Worm (Caenorhabditis elegans) whole organism, young adult: ENCODE measurements around the gene C04E6.8.

Source experiments
- B0035.1 ChIP-seq: sonication (generic microtip); optimal IDR thresholded peaks from 2 replicates; lab custom pipeline; 2016; ENCODE audit warnings: missing genetic modification characterization, mild to moderate bottlenecking, missing compliant biosample characterization, missing genotype, missing genetic modification reagents
- F39B2.1 ChIP-seq: fragments of 200-800 bp; sonication (Bioruptor generic); IDR thresholded peaks from 2 replicates; pipeline ENCODE4 v1.3.6; 2022; ENCODE audit warnings: missing genetic modification reagents, missing genetic modification characterization, missing compliant biosample characterization
- K11D2.4 ChIP-seq: fragments of 200-800 bp; sonication (Bioruptor generic); IDR thresholded peaks from 2 replicates; pipeline ENCODE4 v1.3.6; 2022; ENCODE audit warnings: missing genetic modification reagents, missing genetic modification characterization, missing compliant biosample characterization
- T07F8.4 ChIP-seq: sonication (generic microtip); optimal IDR thresholded peaks from 2 replicates; lab custom pipeline; 2016; ENCODE audit warnings: mild to moderate bottlenecking, missing genetic modification characterization, moderate library complexity, missing compliant biosample characterization
- T26A5.8 ChIP-seq: sonication (generic microtip); optimal IDR thresholded peaks from 2 replicates; lab custom pipeline; 2016; ENCODE audit warnings: missing genetic modification characterization, missing compliant biosample characterization
- Y95B8A.8 ChIP-seq: fragments of 200-800 bp; sonication (Bioruptor generic); IDR thresholded peaks from 2 replicates; pipeline ENCODE4 v1.3.6; 2022; ENCODE audit warnings: missing genetic modification reagents, missing genetic modification characterization, missing compliant biosample characterization
- akir-1 ChIP-seq: fragments of 200-800 bp; sonication (Bioruptor generic); optimal IDR thresholded peaks from 2 replicates; lab custom pipeline; 2018; ENCODE audit warnings: mild to moderate bottlenecking, missing genetic modification characterization, moderate library complexity, missing compliant biosample characterization
- aptf-2 ChIP-seq: fragments of 200-800 bp; sonication (Bioruptor generic); conservative IDR thresholded peaks from 2 replicates; pipeline ENCODE4 v1.3.6; 2022; ENCODE audit warnings: missing genetic modification reagents, missing genetic modification characterization, missing compliant biosample characterization
- attf-5 ChIP-seq: fragments of 200-800 bp; sonication (Bioruptor generic); optimal IDR thresholded peaks from 2 replicates; lab custom pipeline; 2018; ENCODE audit warnings: mild to moderate bottlenecking, missing genetic modification characterization, missing compliant biosample characterization
- cebp-1 ChIP-seq, 2 experiments: fragments of 200-800 bp in 1 of 2; sonication (Bioruptor generic) in 1 of 2; sonication (generic microtip) in 1 of 2; IDR thresholded peaks in 1 of 2; optimal IDR thresholded peaks in 1 of 2; 2 replicates each; pipeline versions ENCODE4 v1.3.6 to Lab custom; 2017 to 2022; ENCODE audit warnings: missing compliant biosample characterization in 2 of 2, missing genetic modification characterization in 2 of 2, mild to moderate bottlenecking in 1 of 2, missing genetic modification reagents in 1 of 2, moderate library complexity in 1 of 2
- cebp-2 ChIP-seq: fragments of 200-800 bp; sonication (Bioruptor generic); IDR thresholded peaks from 2 replicates; pipeline ENCODE4 v1.3.6; 2022; ENCODE audit warnings: missing genetic modification characterization, missing compliant biosample characterization
- ceh-100 ChIP-seq: fragments of 200-800 bp; sonication (Bioruptor generic); IDR thresholded peaks from 2 replicates; pipeline ENCODE4 v1.3.6; 2022; ENCODE audit warnings: missing genetic modification reagents, missing genetic modification characterization, missing compliant biosample characterization
- ceh-58 ChIP-seq: fragments of 200-800 bp; sonication (Bioruptor generic); IDR thresholded peaks from 2 replicates; pipeline ENCODE4 v1.3.6; 2022; ENCODE audit warnings: missing genetic modification characterization, missing compliant biosample characterization
- chd-7 ChIP-seq: sonication (generic microtip); optimal IDR thresholded peaks from 2 replicates; lab custom pipeline; 2016; ENCODE audit warnings: mild to moderate bottlenecking, missing genetic modification characterization, moderate library complexity, missing compliant biosample characterization
- egrh-3 ChIP-seq: fragments of 200-800 bp; sonication (Bioruptor generic); IDR thresholded peaks from 2 replicates; pipeline ENCODE4 v1.3.6; 2022; ENCODE audit warnings: missing genetic modification reagents, missing genetic modification characterization, missing compliant biosample characterization
- him-1 ChIP-seq: sonication (generic microtip); optimal IDR thresholded peaks from 2 replicates; lab custom pipeline; 2016; ENCODE audit warnings: missing genotype, missing genetic modification reagents, missing genetic modification characterization, missing compliant biosample characterization
- hlh-12 ChIP-seq: sonication (generic microtip); optimal IDR thresholded peaks from 2 replicates; lab custom pipeline; 2016; ENCODE audit warnings: missing genetic modification characterization, missing compliant biosample characterization
- hlh-26 ChIP-seq: fragments of 200-800 bp; sonication (Bioruptor generic); conservative IDR thresholded peaks from 2 replicates; pipeline ENCODE4 v1.3.6; 2022; ENCODE audit warnings: missing genetic modification reagents, missing genetic modification characterization, missing compliant biosample characterization
- hmg-20 ChIP-seq: fragments of 200-800 bp; sonication (Bioruptor generic); IDR thresholded peaks from 2 replicates; pipeline ENCODE4 v1.3.6; 2022; ENCODE audit warnings: missing genetic modification reagents, missing genetic modification characterization, missing compliant biosample characterization
- hsf-1 ChIP-seq: fragments of 200-800 bp; sonication (Bioruptor generic); IDR thresholded peaks from 2 replicates; pipeline ENCODE4 v1.3.6; 2022; ENCODE audit warnings: missing genetic modification reagents, missing genetic modification characterization, missing compliant biosample characterization
- let-526 ChIP-seq: fragments of 200-800 bp; sonication (Bioruptor generic); IDR thresholded peaks from 2 replicates; pipeline ENCODE4 v1.3.6; 2022; ENCODE audit warnings: missing genetic modification reagents, missing genetic modification characterization, missing compliant biosample characterization
- let-607 ChIP-seq, 2 experiments: fragments of 200-800 bp in 1 of 2; sonication (Bioruptor generic) in 1 of 2; sonication (generic microtip) in 1 of 2; optimal IDR thresholded peaks; 2 replicates each; lab custom pipeline; 2016 to 2018; ENCODE audit warnings: mild to moderate bottlenecking in 2 of 2, missing compliant biosample characterization in 2 of 2, missing genetic modification characterization in 2 of 2, moderate library complexity in 2 of 2, missing genotype in 1 of 2
- lsl-1 ChIP-seq: fragments of 200-800 bp; sonication (Bioruptor generic); optimal IDR thresholded peaks from 2 replicates; lab custom pipeline; 2018; ENCODE audit warnings: mild to moderate bottlenecking, missing genetic modification characterization, moderate library complexity, missing compliant biosample characterization
- madf-10 ChIP-seq: sonication (generic microtip); optimal IDR thresholded peaks from 2 replicates; lab custom pipeline; 2016; ENCODE audit warnings: mild to moderate bottlenecking, missing genetic modification characterization, missing compliant biosample characterization
- madf-3 ChIP-seq: fragments of 200-800 bp; sonication (Bioruptor generic); IDR thresholded peaks from 2 replicates; pipeline ENCODE4 v1.3.6; 2022; ENCODE audit warnings: missing genetic modification reagents, missing genetic modification characterization, missing compliant biosample characterization
- madf-6 ChIP-seq: fragments of 200-800 bp; sonication (Bioruptor generic); IDR thresholded peaks from 2 replicates; pipeline ENCODE4 v1.3.6; 2022; ENCODE audit warnings: missing genetic modification reagents, missing genetic modification characterization, missing compliant biosample characterization
- mcd-1 ChIP-seq: fragments of 200-800 bp; sonication (Bioruptor generic); IDR thresholded peaks from 2 replicates; pipeline ENCODE4 v1.3.6; 2022; ENCODE audit warnings: missing genetic modification reagents, missing genetic modification characterization, missing compliant biosample characterization
- mxl-1 ChIP-seq: sonication (generic microtip); optimal IDR thresholded peaks from 2 replicates; lab custom pipeline; 2016; ENCODE audit warnings: missing genetic modification characterization, missing compliant biosample characterization
- nfya-2 ChIP-seq: fragments of 200-800 bp; sonication (Bioruptor generic); IDR thresholded peaks from 2 replicates; pipeline ENCODE4 v1.3.6; 2022; ENCODE audit warnings: missing genetic modification reagents, missing genetic modification characterization, missing compliant biosample characterization
- nhr-120 ChIP-seq: fragments of 200-800 bp; sonication (Bioruptor generic); IDR thresholded peaks from 2 replicates; pipeline ENCODE4 v1.3.6; 2022; ENCODE audit warnings: missing genetic modification characterization, missing compliant biosample characterization
- nhr-179 ChIP-seq: sonication (generic microtip); optimal IDR thresholded peaks from 2 replicates; lab custom pipeline; 2016; ENCODE audit warnings: mild to moderate bottlenecking, missing genetic modification characterization, missing compliant biosample characterization
- rcor-1 ChIP-seq: fragments of 200-800 bp; sonication (Bioruptor generic); IDR thresholded peaks from 2 replicates; pipeline ENCODE4 v1.3.6; 2022; ENCODE audit warnings: missing genetic modification reagents, missing genetic modification characterization, missing compliant biosample characterization
- rec-8 ChIP-seq, 2 experiments: sonication (generic microtip); optimal IDR thresholded peaks; 2 replicates each; lab custom pipeline; 2016; ENCODE audit warnings: mild to moderate bottlenecking in 2 of 2, missing genetic modification characterization in 2 of 2, missing genetic modification reagents in 2 of 2, missing genotype in 2 of 2, missing biosample characterization in 1 of 2, missing compliant biosample characterization in 1 of 2, moderate library complexity in 1 of 2
- snpc-1.3 ChIP-seq: sonication (generic microtip); optimal IDR thresholded peaks from 2 replicates; lab custom pipeline; 2017; ENCODE audit warnings: missing genetic modification characterization, mild to moderate bottlenecking, missing compliant biosample characterization, antibody characterized with exemption, moderate library complexity, missing genotype, missing genetic modification reagents; ENCODE audit not compliant: insufficient read depth
- snpc-4 ChIP-seq, 5 experiments: fragments of 150-350 bp in 1 of 5; sonication (generic microtip) in 4 of 5; optimal IDR thresholded peaks; 2 replicates each; lab custom pipeline; 2014 to 2018; ENCODE audit warnings: missing genetic modification characterization in 5 of 5, missing biosample characterization in 3 of 5, antibody characterized with exemption in 2 of 5, mild to moderate bottlenecking in 2 of 5, missing compliant biosample characterization in 2 of 5, missing genotype in 2 of 5, moderate library complexity in 2 of 5, missing genetic modification reagents in 1 of 5
- somi-1 ChIP-seq: fragments of 200-800 bp; sonication (Bioruptor generic); optimal IDR thresholded peaks from 2 replicates; lab custom pipeline; 2018; ENCODE audit warnings: mild to moderate bottlenecking, missing genetic modification characterization, missing compliant biosample characterization
- tbp1 ChIP-seq: fragments of 200-800 bp; sonication (Bioruptor generic); optimal IDR thresholded peaks from 2 replicates; lab custom pipeline; 2018; ENCODE audit warnings: mild to moderate bottlenecking, missing genetic modification characterization, missing compliant biosample characterization
- zim-3 ChIP-seq: sonication (generic microtip); optimal IDR thresholded peaks from 2 replicates; lab custom pipeline; 2017; ENCODE audit warnings: mild to moderate bottlenecking, missing genetic modification characterization, moderate library complexity, missing compliant biosample characterization
- ztf-18 ChIP-seq: sonication (generic microtip); optimal IDR thresholded peaks from 2 replicates; lab custom pipeline; 2016; ENCODE audit warnings: missing genotype, mild to moderate bottlenecking, missing genetic modification characterization, missing compliant biosample characterization
- ztf-22 ChIP-seq: fragments of 200-800 bp; sonication (Bioruptor generic); optimal IDR thresholded peaks from 2 replicates; lab custom pipeline; 2018; ENCODE audit warnings: mild to moderate bottlenecking, missing genetic modification characterization, moderate library complexity, missing compliant biosample characterization
- ztf-26 ChIP-seq: sonication (generic microtip); optimal IDR thresholded peaks from 2 replicates; lab custom pipeline; 2017; ENCODE audit warnings: missing genetic modification characterization, missing compliant biosample characterization
- ztf-28 ChIP-seq: fragments of 200-800 bp; sonication (Bioruptor generic); IDR thresholded peaks from 2 replicates; pipeline ENCODE4 v1.3.6; 2022; ENCODE audit warnings: missing genetic modification reagents, missing genetic modification characterization, missing compliant biosample characterization
- ztf-3 ChIP-seq: fragments of 200-800 bp; sonication (Bioruptor generic); optimal IDR thresholded peaks from 2 replicates; lab custom pipeline; 2018; ENCODE audit warnings: mild to moderate bottlenecking, missing genetic modification characterization, missing compliant biosample characterization

C04E6.8 gene

ce11 chrV:5845669-5846189 lies 37.9 kb downstream of the C04E6.8 start, which contains the start of gene F26F12.3 (continued):
- TF ChIP-seq lsl-1 (GFP tag; lab: Kevin White, UChicago) (no peak), madf-3 (GFP tag; lab: Robert Waterston, UW) (no peak), hlh-12 (tag; lab: Kevin White, UChicago) (no peak), F39B2.1 (no peak), cebp-2 (GFP tag; lab: Robert Waterston, UW) (no peak)

- 0 out of 2 replicates have a peak, but pooled peaks have one; percentile 17 for TF ChIP-seq K11D2.4 (GFP tag; lab: Robert Waterston, UW)
- TF ChIP-seq egrh-3 (GFP tag; lab: Robert Waterston, UW): 0 out of 2 replicates have a peak, but pooled peaks have one; percentile 19
- no peak for TF ChIP-seq zim-3
These were observed 38.5 kb downstream of the C04E6.8 start for ce11 chrV:5845162-5845561.

ce11 chrV:5844349-5844760 lies 39.3 kb downstream of the C04E6.8 start:
- no peak for TF ChIP-seq nhr-120 (GFP tag; lab: Robert Waterston, UW)
- TF ChIP-seq ceh-100 (GFP tag; lab: Robert Waterston, UW): no peak
- TF ChIP-seq attf-5: peak; percentile 36
- TF ChIP-seq nfya-2 (GFP tag; lab: Robert Waterston, UW): no peak
- TF ChIP-seq rec-8 (tag; optimal IDR thresholded peaks at IDR 0.05; lab: Kevin White, UChicago): no peak
- TF ChIP-seq mcd-1 (GFP tag; lab: Robert Waterston, UW): no peak
- TF ChIP-seq B0035.1 (tag; lab: Kevin White, UChicago): no peak
- TF ChIP-seq chd-7 (tag; lab: Kevin White, UChicago): peak; percentile 51
- TF ChIP-seq Y95B8A.8 (GFP tag; lab: Robert Waterston, UW): peak; percentile 60; the same call in 1 of the 2 replicates
- no peak for TF ChIP-seq aptf-2
- TF ChIP-seq ztf-3 (GFP tag; lab: Kevin White, UChicago): no peak
- TF ChIP-seq T26A5.8 (tag; lab: Kevin White, UChicago): no peak
- TF ChIP-seq somi-1 (GFP tag; lab: Kevin White, UChicago): peak; percentile 78
- no peak for TF ChIP-seq ztf-28
- TF ChIP-seq him-1 (tag; lab: Kevin White, UChicago): no peak
- peak; percentile 42 for TF ChIP-seq ztf-26 (tag; lab: Kevin White, UChicago)
- TF ChIP-seq mxl-1: no peak
- TF ChIP-seq madf-3 (GFP tag; lab: Robert Waterston, UW): 0 out of 2 replicates have a peak, but pooled peaks have one; percentile 10
- no peak for TF ChIP-seq hsf-1 (GFP tag; lab: Robert Waterston, UW)
- peak; percentile 58; the same call in 1 of the 2 replicates for TF ChIP-seq cebp-1 (GFP tag; IDR thresholded peaks at IDR 0.05; lab: Robert Waterston, UW)
- peak; percentile 79 for TF ChIP-seq cebp-1 (tag; optimal IDR thresholded peaks at IDR 0.05; lab: Kevin White, UChicago)
- TF ChIP-seq madf-10 (tag; lab: Kevin White, UChicago): no peak
- no peak for TF ChIP-seq snpc-4 (GFP tag; optimal IDR thresholded peaks at IDR 0.05; lab: Kevin White, UChicago)
- peak in 2 of 4 experiments; percentile 26 to 47 for TF ChIP-seq snpc-4 (tag; optimal IDR thresholded peaks at IDR 0.05; lab: Kevin White, UChicago)
- peak; percentile 49; the same call in 1 of the 2 replicates for TF ChIP-seq rcor-1
- peak; percentile 67; the same call in 1 of the 2 replicates for TF ChIP-seq let-526 (GFP tag; lab: Robert Waterston, UW)
- no peak for TF ChIP-seq hmg-20 (GFP tag; lab: Robert Waterston, UW)
- no peak for TF ChIP-seq ztf-22 (GFP tag; lab: Kevin White, UChicago)
- no peak for TF ChIP-seq akir-1 (GFP tag; lab: Kevin White, UChicago)
- TF ChIP-seq snpc-1.3 (tag; lab: Kevin White, UChicago): no peak
- no peak for TF ChIP-seq madf-6
- TF ChIP-seq tbp1 (GFP tag; lab: Kevin White, UChicago): peak; percentile 56
- no peak for TF ChIP-seq nhr-179 (tag; lab: Kevin White, UChicago)
- peak in 1 of 2 experiments; percentile 15 for TF ChIP-seq let-607 (tag; optimal IDR thresholded peaks at IDR 0.05; lab: Kevin White, UChicago)
- no peak for TF ChIP-seq ztf-18 (tag; lab: Kevin White, UChicago)
- no peak for TF ChIP-seq T07F8.4 (tag; lab: Kevin White, UChicago)
- no peak for TF ChIP-seq hlh-26 (GFP tag; lab: Robert Waterston, UW)
- no peak for TF ChIP-seq ceh-58 (GFP tag; lab: Robert Waterston, UW)
- TF ChIP-seq hlh-12 (tag; lab: Kevin White, UChicago): no peak
